Worm (Caenorhabditis elegans) whole organism, L2 larva: Measurements from ENCODE around the gene srx-42.
A peak's percentile ranks its signal among the peaks of the same experiment; 100 is the strongest.

Experiments
- R02D3.7 ChIP-seq: fragments of 150-350 bp; optimal IDR thresholded peaks from 2 replicates; lab custom pipeline; 2014; ENCODE audit warnings: missing biosample characterization, missing genetic modification characterization
- Y55F3AM.14 ChIP-seq: fragments of 200-800 bp; sonication (Bioruptor generic); optimal IDR thresholded peaks from 2 replicates; lab custom pipeline; 2018; ENCODE audit warnings: mild to moderate bottlenecking, missing genetic modification characterization, missing compliant biosample characterization
- alr-1 ChIP-seq: fragments of 150-350 bp; optimal IDR thresholded peaks from 2 replicates; lab custom pipeline; 2014; ENCODE audit warnings: missing biosample characterization, missing genetic modification characterization
- aly-2 ChIP-seq: fragments of 150-350 bp; optimal IDR thresholded peaks from 2 replicates; lab custom pipeline; 2014; ENCODE audit warnings: missing biosample characterization, missing genetic modification characterization
- ama-1 ChIP-seq: fragments of 150-350 bp; optimal IDR thresholded peaks from 2 replicates; lab custom pipeline; 2018; ENCODE audit warnings: inconsistent platforms
- blmp-1 ChIP-seq: sonication (generic microtip); optimal IDR thresholded peaks from 2 replicates; lab custom pipeline; 2017; ENCODE audit warnings: missing genetic modification characterization, mild to moderate bottlenecking, missing compliant biosample characterization, antibody characterized with exemption, moderate library complexity; ENCODE audit not compliant: insufficient read depth
- ceh-16 ChIP-seq: fragments of 150-350 bp; optimal IDR thresholded peaks from 2 replicates; lab custom pipeline; 2014; ENCODE audit warnings: missing biosample characterization, missing genetic modification characterization
- egl-27 ChIP-seq: sonication (generic microtip); optimal IDR thresholded peaks from 3 replicates; lab custom pipeline; 2017; ENCODE audit warnings: missing biosample characterization, missing genetic modification reagents, missing genetic modification characterization
- elt-3 ChIP-seq: sonication (generic microtip); optimal IDR thresholded peaks from 2 replicates; lab custom pipeline; 2017; ENCODE audit warnings: missing biosample characterization, missing genetic modification characterization
- fos-1 ChIP-seq: fragments of 150-350 bp; optimal IDR thresholded peaks from 2 replicates; lab custom pipeline; 2014; ENCODE audit warnings: missing biosample characterization, missing genetic modification characterization
- gmeb-1 ChIP-seq: fragments of 150-350 bp; optimal IDR thresholded peaks from 2 replicates; lab custom pipeline; 2014; ENCODE audit warnings: missing biosample characterization, missing genetic modification characterization
- lin-11 ChIP-seq: fragments of 150-350 bp; sonication (generic microtip); optimal IDR thresholded peaks from 2 replicates; lab custom pipeline; 2014; ENCODE audit warnings: missing biosample characterization, missing genetic modification characterization, inconsistent platforms, mixed read lengths
- mab-5 ChIP-seq: fragments of 150-350 bp; optimal IDR thresholded peaks from 2 replicates; lab custom pipeline; 2014; ENCODE audit warnings: missing biosample characterization, missing genetic modification characterization
- mbf-1 ChIP-seq: sonication (generic microtip); optimal IDR thresholded peaks from 2 replicates; lab custom pipeline; 2017; ENCODE audit warnings: missing biosample characterization, missing genetic modification characterization
- mdl-1 ChIP-seq, 2 experiments: fragments of 150-350 bp in 1 of 2; sonication (generic microtip) in 1 of 2; optimal IDR thresholded peaks; 2 replicates each; lab custom pipeline; 2017; ENCODE audit warnings: missing biosample characterization in 2 of 2, missing genetic modification characterization in 2 of 2
- nhr-11 ChIP-seq: fragments of 150-350 bp; optimal IDR thresholded peaks from 2 replicates; lab custom pipeline; 2014; ENCODE audit warnings: missing biosample characterization, missing genetic modification characterization
- nhr-12 ChIP-seq: fragments of 150-350 bp; optimal IDR thresholded peaks from 2 replicates; lab custom pipeline; 2014; ENCODE audit warnings: missing biosample characterization, missing genetic modification characterization
- nhr-129 ChIP-seq: fragments of 150-350 bp; optimal IDR thresholded peaks from 2 replicates; lab custom pipeline; 2014; ENCODE audit warnings: missing biosample characterization, missing genetic modification characterization
- nhr-21 ChIP-seq: fragments of 150-350 bp; optimal IDR thresholded peaks from 2 replicates; lab custom pipeline; 2014; ENCODE audit warnings: missing biosample characterization, missing genetic modification characterization
- nhr-23 ChIP-seq: fragments of 150-350 bp; optimal IDR thresholded peaks from 2 replicates; lab custom pipeline; 2014; ENCODE audit warnings: missing biosample characterization, missing genetic modification reagents, missing genetic modification characterization
- nhr-237 ChIP-seq: fragments of 150-350 bp; optimal IDR thresholded peaks from 2 replicates; lab custom pipeline; 2014; ENCODE audit warnings: missing biosample characterization, missing genetic modification characterization
- nhr-25 ChIP-seq: fragments of 150-350 bp; sonication (generic microtip); optimal IDR thresholded peaks from 3 replicates; lab custom pipeline; 2014; ENCODE audit warnings: missing biosample characterization, missing genetic modification characterization
- nhr-6 ChIP-seq: fragments of 150-350 bp; optimal IDR thresholded peaks from 2 replicates; lab custom pipeline; 2014; ENCODE audit warnings: missing biosample characterization, missing genetic modification characterization
- nhr-77 ChIP-seq: fragments of 150-350 bp; optimal IDR thresholded peaks from 2 replicates; lab custom pipeline; 2014; ENCODE audit warnings: missing biosample characterization, missing genetic modification characterization
- skn-1 ChIP-seq: sonication (generic microtip); optimal IDR thresholded peaks from 2 replicates; lab custom pipeline; 2017; ENCODE audit warnings: missing biosample characterization, missing genetic modification characterization
- sma-3 ChIP-seq: sonication (generic microtip); optimal IDR thresholded peaks from 2 replicates; lab custom pipeline; 2016; ENCODE audit warnings: missing genetic modification reagents, missing genetic modification characterization, missing compliant biosample characterization
- snpc-4 ChIP-seq: fragments of 150-350 bp; optimal IDR thresholded peaks from 2 replicates; lab custom pipeline; 2014; ENCODE audit warnings: missing biosample characterization, missing genetic modification characterization
- unc-55 ChIP-seq: fragments of 150-350 bp; sonication (generic microtip); optimal IDR thresholded peaks from 3 replicates; lab custom pipeline; 2014; ENCODE audit warnings: missing biosample characterization, missing genetic modification reagents, missing genetic modification characterization
- unc-62 ChIP-seq: fragments of 150-350 bp; optimal IDR thresholded peaks from 2 replicates; lab custom pipeline; 2014; ENCODE audit warnings: missing biosample characterization, missing genetic modification reagents, missing genetic modification characterization
- ztf-4 ChIP-seq: fragments of 150-350 bp; optimal IDR thresholded peaks from 2 replicates; lab custom pipeline; 2014; ENCODE audit warnings: missing biosample characterization, missing genetic modification characterization

srx-42 gene

ce11 chrV:13929503-13929902 lies 8.7 kb downstream of the srx-42 start, which contains the start of gene srxa-13:
srxa-13 (plus strand) TSS chrV:13929803.
- TF ChIP-seq nhr-237 (tag; lab: Kevin White, UChicago) (no peak), ztf-4 (tag; lab: Kevin White, UChicago) (no peak), egl-27 (tag; lab: Kevin White, UChicago) (no peak), snpc-4 (tag; lab: Kevin White, UChicago) (no peak), nhr-12 (tag; lab: Kevin White, UChicago) (no peak), nhr-11 (tag; lab: Kevin White, UChicago) (no peak), mdl-1 (tag; optimal IDR thresholded peaks at IDR 0.05; lab: Kevin White, UChicago) (no peak)

ce11 chrV:13931225-13931624 lies 10.4 kb downstream of the srx-42 start, which contains the start of gene C06B3.16:
C06B3.16 (plus strand) TSS chrV:13931525.
- TF ChIP-seq alr-1 (tag; lab: Kevin White, UChicago) (no peak), ama-1 (lab: Kevin White, UChicago) (no peak), nhr-25 (tag; lab: Kevin White, UChicago) (no peak), mab-5 (no peak)

ce11 chrV:13931952-13932351 lies 11.1 kb downstream of the srx-42 start:
- TF ChIP-seq nhr-77 (tag; lab: Kevin White, UChicago) (no peak), elt-3 (no peak), skn-1 (tag; lab: Kevin White, UChicago) (no peak)

- no peak for TF ChIP-seq blmp-1 (tag; lab: Kevin White, UChicago)
- TF ChIP-seq aly-2 (tag; lab: Kevin White, UChicago): no peak
- TF ChIP-seq snpc-4 (tag; lab: Kevin White, UChicago): no peak
- TF ChIP-seq nhr-21 (tag; lab: Kevin White, UChicago): no peak
- no peak for TF ChIP-seq nhr-23 (tag; lab: Kevin White, UChicago)
These were observed 13.7 kb downstream of the srx-42 start, which contains the start of gene R10D12.1 for ce11 chrV:13934545-13934944. R10D12.1 (minus strand) TSS chrV:13934645.

ce11 chrV:13935423-13935822 lies 14.6 kb downstream of the srx-42 start:
- TF ChIP-seq ama-1 (lab: Kevin White, UChicago): no peak
- no peak for TF ChIP-seq fos-1 (tag; lab: Kevin White, UChicago)
- no peak for TF ChIP-seq gmeb-1 (tag; lab: Kevin White, UChicago)
- no peak for TF ChIP-seq nhr-6
- TF ChIP-seq nhr-21 (tag; lab: Kevin White, UChicago): no peak
- TF ChIP-seq lin-11 (tag; lab: Kevin White, UChicago): no peak
- TF ChIP-seq nhr-11 (tag; lab: Kevin White, UChicago): no peak
- TF ChIP-seq mdl-1 (tag; optimal IDR thresholded peaks at IDR 0.05; lab: Kevin White, UChicago): no peak
- TF ChIP-seq ztf-4 (tag; lab: Kevin White, UChicago): no peak
- TF ChIP-seq R02D3.7 (tag; lab: Kevin White, UChicago): no peak

ce11 chrV:13936052-13936451 lies 15.2 kb downstream of the srx-42 start:
- TF ChIP-seq nhr-21 (tag; lab: Kevin White, UChicago): peak; percentile 45
- no peak for TF ChIP-seq mdl-1 (tag; optimal IDR thresholded peaks at IDR 0.05; lab: Kevin White, UChicago)
- no peak for TF ChIP-seq nhr-11 (tag; lab: Kevin White, UChicago)
- TF ChIP-seq nhr-25 (tag; lab: Kevin White, UChicago): peak; percentile 60
- TF ChIP-seq mbf-1 (tag; lab: Kevin White, UChicago): no peak
- no peak for TF ChIP-seq ceh-16 (tag; lab: Kevin White, UChicago)
- no peak for TF ChIP-seq unc-55
- no peak for TF ChIP-seq fos-1 (tag; lab: Kevin White, UChicago)
- no peak for TF ChIP-seq sma-3
- TF ChIP-seq unc-62 (GFP tag; lab: Kevin White, UChicago): no peak
- no peak for TF ChIP-seq nhr-237 (tag; lab: Kevin White, UChicago)
- no peak for TF ChIP-seq snpc-4 (tag; lab: Kevin White, UChicago)
- no peak for TF ChIP-seq lin-11 (tag; lab: Kevin White, UChicago)
- TF ChIP-seq nhr-129 (tag; lab: Kevin White, UChicago): no peak
- TF ChIP-seq ama-1 (lab: Kevin White, UChicago): no peak
- TF ChIP-seq Y55F3AM.14: no peak
